Worm (Caenorhabditis elegans) whole organism, early embryonic: Measurements from ENCODE around the gene sre-42.

Experiments
- B0310.2 ChIP-seq: sonication (generic microtip); optimal IDR thresholded peaks from 2 replicates; lab custom pipeline; 2016; ENCODE audit warnings: mild to moderate bottlenecking, missing genetic modification characterization, missing compliant biosample characterization
- ama-1 ChIP-seq: fragments of 150-350 bp; optimal IDR thresholded peaks from 2 replicates; lab custom pipeline; 2014
- ceh-13 ChIP-seq: fragments of 200-800 bp; sonication (Bioruptor generic); optimal IDR thresholded peaks from 2 replicates; lab custom pipeline; 2018; ENCODE audit warnings: mild to moderate bottlenecking, missing genetic modification characterization, missing compliant biosample characterization
- flt-1 ChIP-seq: fragments of 200-800 bp; sonication (Bioruptor generic); IDR thresholded peaks from 2 replicates; pipeline ENCODE4 v1.3.6; 2022; ENCODE audit warnings: missing genetic modification characterization, missing compliant biosample characterization
- hnd-1 ChIP-seq: sonication (generic microtip); optimal IDR thresholded peaks from 2 replicates; lab custom pipeline; 2016; ENCODE audit warnings: missing genetic modification characterization, missing compliant biosample characterization
- pes-1 ChIP-seq: fragments of 200-800 bp; sonication (Bioruptor generic); IDR thresholded peaks from 2 replicates; pipeline ENCODE4 v1.3.6; 2022; ENCODE audit warnings: missing genetic modification reagents, missing genetic modification characterization, missing compliant biosample characterization
- scrt-1 ChIP-seq: fragments of 200-800 bp; sonication (Bioruptor generic); IDR thresholded peaks from 2 replicates; pipeline ENCODE4 v1.3.6; 2022; ENCODE audit warnings: missing genetic modification characterization, missing compliant biosample characterization
- tbx-37 ChIP-seq: fragments of 200-800 bp; sonication (Bioruptor generic); conservative IDR thresholded peaks from 2 replicates; pipeline ENCODE4 v1.3.6; 2022; ENCODE audit warnings: missing genetic modification reagents, missing genetic modification characterization, missing compliant biosample characterization
- tra-4 ChIP-seq: sonication (generic microtip); optimal IDR thresholded peaks from 2 replicates; lab custom pipeline; 2017; ENCODE audit warnings: missing genetic modification characterization, missing compliant biosample characterization

- TF ChIP-seq ceh-13, result no peak
- no peak for TF ChIP-seq hnd-1 (tag; lab: Kevin White, UChicago)
- TF ChIP-seq B0310.2, result no peak
- no peak for TF ChIP-seq ama-1 (lab: Kevin White, UChicago)
- no peak for TF ChIP-seq pes-1 (GFP tag; lab: Robert Waterston, UW)
- TF ChIP-seq tbx-37, result no peak
- no peak for TF ChIP-seq tra-4 (tag; lab: Kevin White, UChicago)
- TF ChIP-seq flt-1 (GFP tag; lab: Robert Waterston, UW), result no peak
- no peak for TF ChIP-seq scrt-1
Measured at ce11 chrII:12406394-12406793, 19.7 kb upstream of the sre-42 start, which contains the start of gene sre-30.
